Fruit fly (Drosophila melanogaster) whole organism, embryonic: ENCODE results near the gene pck.

ENCODE experiments used
- Ada2b ChIP-seq: fragments of 200-800 bp; sonication (Bioruptor generic); IDR thresholded peaks from 2 replicates; pipeline ENCODE4 v1.3.6; 2022; ENCODE audit warnings: missing biosample characterization, missing genetic modification characterization
- Adf1 ChIP-seq: fragments of 200-800 bp; sonication (Bioruptor generic); IDR thresholded peaks from 2 replicates; pipeline ENCODE4 v1.3.6; 2022; ENCODE audit warnings: missing biosample characterization, missing genetic modification characterization
- CG10654 ChIP-seq: fragments of 200-800 bp; sonication (Bioruptor generic); optimal IDR thresholded peaks from 2 replicates; lab custom pipeline; 2016; ENCODE audit warnings: missing biosample characterization, missing genetic modification characterization
- CG10959 ChIP-seq: fragments of 200-800 bp; sonication (Bioruptor generic); IDR thresholded peaks from 2 replicates; pipeline ENCODE4 v1.3.6; 2022; ENCODE audit warnings: missing biosample characterization, missing genetic modification characterization
- CG12155 ChIP-seq: fragments of 200-800 bp; sonication (Bioruptor generic); optimal IDR thresholded peaks from 3 replicates; lab custom pipeline; 2016; ENCODE audit warnings: missing biosample characterization, missing genetic modification characterization
- CG12744 ChIP-seq: fragments of 200-800 bp; sonication (Bioruptor generic); optimal IDR thresholded peaks from 2 replicates; lab custom pipeline; 2016; ENCODE audit warnings: missing biosample characterization, missing genetic modification characterization
- CG17359 ChIP-seq: fragments of 200-800 bp; sonication (Bioruptor generic); optimal IDR thresholded peaks from 3 replicates; lab custom pipeline; 2018; ENCODE audit warnings: missing biosample characterization, mild to moderate bottlenecking, missing genetic modification characterization, moderate library complexity
- CG17361 ChIP-seq: fragments of 200-800 bp; sonication (Bioruptor generic); IDR thresholded peaks from 3 replicates; pipeline ENCODE4 v1.3.6; 2022; ENCODE audit warnings: missing biosample characterization, missing genetic modification characterization
- CG17802 ChIP-seq: fragments of 200-800 bp; sonication (Bioruptor generic); optimal IDR thresholded peaks from 2 replicates; lab custom pipeline; 2018; ENCODE audit warnings: missing biosample characterization, mild to moderate bottlenecking, missing genetic modification characterization, moderate library complexity
- CG1832 ChIP-seq: fragments of 200-800 bp; sonication (Bioruptor generic); optimal IDR thresholded peaks from 2 replicates; lab custom pipeline; 2017; ENCODE audit warnings: missing biosample characterization, mild to moderate bottlenecking, missing genetic modification characterization, inconsistent platforms
- CG4854 ChIP-seq: fragments of 200-800 bp; sonication (Bioruptor generic); optimal IDR thresholded peaks from 2 replicates; lab custom pipeline; 2016; ENCODE audit warnings: missing biosample characterization, missing genetic modification characterization, inconsistent platforms
- CG7928 ChIP-seq: fragments of 200-800 bp; sonication (Bioruptor generic); optimal IDR thresholded peaks from 2 replicates; lab custom pipeline; 2017; ENCODE audit warnings: missing biosample characterization, mild to moderate bottlenecking, missing genetic modification characterization
- CG7963 ChIP-seq: fragments of 200-800 bp; sonication (Bioruptor generic); IDR thresholded peaks from 3 replicates; pipeline ENCODE4 v1.3.6; 2022; ENCODE audit warnings: missing biosample characterization, missing genetic modification characterization; ENCODE audit not compliant: partially characterized antibody
- CG8089 ChIP-seq: fragments of 200-800 bp; sonication (Bioruptor generic); optimal IDR thresholded peaks from 3 replicates; lab custom pipeline; 2016; ENCODE audit warnings: missing biosample characterization, missing genetic modification characterization
- CG9932 ChIP-seq: fragments of 200-800 bp; sonication (Bioruptor generic); IDR thresholded peaks from 2 replicates; pipeline ENCODE4 v1.3.6; 2022; ENCODE audit warnings: missing biosample characterization, missing genetic modification characterization
- CrebB ChIP-seq: fragments of 200-800 bp; sonication (Bioruptor generic); optimal IDR thresholded peaks from 3 replicates; lab custom pipeline; 2018; ENCODE audit warnings: missing biosample characterization, mild to moderate bottlenecking, missing genetic modification characterization
- Dad ChIP-seq: fragments of 200-800 bp; sonication (Bioruptor generic); optimal IDR thresholded peaks from 3 replicates; lab custom pipeline; 2016; ENCODE audit warnings: missing biosample characterization, missing genetic modification characterization
- Dll ChIP-seq: fragments of 200-800 bp; sonication (Bioruptor generic); IDR thresholded peaks from 4 replicates; pipeline ENCODE4 v1.3.6; 2022; ENCODE audit warnings: missing biosample characterization, missing genetic modification characterization; ENCODE audit not compliant: partially characterized antibody
- Mad ChIP-seq: fragments of 200-800 bp; sonication (Bioruptor generic); optimal IDR thresholded peaks from 2 replicates; lab custom pipeline; 2016; ENCODE audit warnings: missing biosample characterization, missing genetic modification characterization
- NFAT ChIP-seq: fragments of 200-800 bp; sonication (Bioruptor generic); IDR thresholded peaks from 2 replicates; pipeline ENCODE4 v1.3.6; 2022; ENCODE audit warnings: missing biosample characterization, missing genetic modification characterization
- Neu2 ChIP-seq: fragments of 200-800 bp; sonication (Bioruptor generic); optimal IDR thresholded peaks from 3 replicates; lab custom pipeline; 2016; ENCODE audit warnings: missing biosample characterization, missing genetic modification characterization, borderline replicate concordance
- NfI ChIP-seq: fragments of 200-800 bp; sonication (Bioruptor generic); optimal IDR thresholded peaks from 3 replicates; lab custom pipeline; 2018; ENCODE audit warnings: missing biosample characterization, mild to moderate bottlenecking, missing genetic modification characterization, moderate library complexity
- Oaz ChIP-seq: fragments of 200-800 bp; sonication (Bioruptor generic); IDR thresholded peaks from 2 replicates; pipeline ENCODE4 v1.3.6; 2022; ENCODE audit warnings: missing biosample characterization, missing genetic modification characterization
- Oli ChIP-seq: fragments of 200-800 bp; sonication (Bioruptor generic); optimal IDR thresholded peaks from 2 replicates; lab custom pipeline; 2018; ENCODE audit warnings: missing biosample characterization, mild to moderate bottlenecking, missing genetic modification characterization, moderate library complexity
- Side ChIP-seq: fragments of 200-800 bp; sonication (Bioruptor generic); optimal IDR thresholded peaks from 2 replicates; lab custom pipeline; 2016; ENCODE audit warnings: missing biosample characterization, missing genetic modification characterization
- Sox102F ChIP-seq: fragments of 200-800 bp; sonication (Bioruptor generic); optimal IDR thresholded peaks from 2 replicates; lab custom pipeline; 2018; ENCODE audit warnings: missing biosample characterization, mild to moderate bottlenecking, missing genetic modification characterization, moderate library complexity
- ab ChIP-seq: fragments of 200-800 bp; sonication (Bioruptor generic); optimal IDR thresholded peaks from 2 replicates; lab custom pipeline; 2016; ENCODE audit warnings: missing biosample characterization, missing genetic modification characterization
- ase ChIP-seq: fragments of 200-800 bp; sonication (Bioruptor generic); IDR thresholded peaks from 3 replicates; pipeline ENCODE4 v1.3.6; 2022; ENCODE audit warnings: missing biosample characterization, missing genetic modification characterization
- bbx ChIP-seq: fragments of 200-800 bp; sonication (Bioruptor generic); IDR thresholded peaks from 2 replicates; pipeline ENCODE4 v1.3.6; 2022; ENCODE audit warnings: missing biosample characterization, missing genetic modification characterization; ENCODE audit not compliant: partially characterized antibody
- cad ChIP-seq: fragments of >200 bp; optimal IDR thresholded peaks from 2 replicates; lab custom pipeline; 2017; ENCODE audit warnings: missing biosample characterization, missing genetic modification characterization
- chinmo ChIP-seq: fragments of 200-800 bp; sonication (Bioruptor generic); IDR thresholded peaks from 4 replicates; pipeline ENCODE4 v1.3.6; 2022; ENCODE audit warnings: missing biosample characterization, missing genetic modification characterization; ENCODE audit not compliant: partially characterized antibody
- corto ChIP-seq: fragments of 200-800 bp; sonication (Bioruptor generic); optimal IDR thresholded peaks from 2 replicates; lab custom pipeline; 2016; ENCODE audit warnings: missing biosample characterization, mild to moderate bottlenecking, missing genetic modification characterization, moderate library complexity
- dan ChIP-seq: fragments of 200-800 bp; sonication (Bioruptor generic); IDR thresholded peaks from 2 replicates; pipeline ENCODE4 v1.3.6; 2022; ENCODE audit warnings: missing biosample characterization, missing genetic modification characterization
- dati ChIP-seq: fragments of 200-800 bp; sonication (Bioruptor generic); IDR thresholded peaks from 2 replicates; pipeline ENCODE4 v1.3.6; 2022; ENCODE audit warnings: missing biosample characterization, missing genetic modification characterization
- ewg ChIP-seq: fragments of 200-800 bp; sonication (Bioruptor generic); optimal IDR thresholded peaks from 3 replicates; lab custom pipeline; 2017; ENCODE audit warnings: mild to moderate bottlenecking, missing biosample characterization, missing genetic modification reagents, missing genetic modification characterization
- gsb ChIP-seq: fragments of 200-800 bp; sonication (Bioruptor generic); IDR thresholded peaks from 2 replicates; pipeline ENCODE4 v1.3.6; 2022; ENCODE audit warnings: missing biosample characterization, missing genetic modification characterization
- gsb-n ChIP-seq: fragments of 200-800 bp; sonication (Bioruptor generic); optimal IDR thresholded peaks from 3 replicates; lab custom pipeline; 2018; ENCODE audit warnings: missing biosample characterization, mild to moderate bottlenecking, missing genetic modification characterization
- h ChIP-seq: fragments of >200 bp; optimal IDR thresholded peaks from 2 replicates; lab custom pipeline; 2017
- hkb ChIP-seq, 2 experiments: fragments of 200-800 bp in 1 of 2; fragments of >200 bp in 1 of 2; sonication (Bioruptor generic) in 1 of 2; IDR thresholded peaks in 1 of 2; optimal IDR thresholded peaks in 1 of 2; 2 replicates each; pipeline versions ENCODE4 v1.3.6 to Lab custom; 2017 to 2022; ENCODE audit warnings: missing biosample characterization in 1 of 2, missing genetic modification characterization in 1 of 2
- inv ChIP-seq: fragments of 200-800 bp; sonication (Bioruptor generic); IDR thresholded peaks from 2 replicates; pipeline ENCODE4 v1.3.6; 2022; ENCODE audit warnings: missing biosample characterization, missing genetic modification characterization; ENCODE audit not compliant: partially characterized antibody
- jigr1 ChIP-seq: fragments of 200-800 bp; sonication (Bioruptor generic); IDR thresholded peaks from 3 replicates; pipeline ENCODE4 v1.3.6; 2022; ENCODE audit warnings: missing biosample characterization, missing genetic modification characterization
- lbe ChIP-seq: fragments of 200-800 bp; sonication (Bioruptor generic); optimal IDR thresholded peaks from 2 replicates; lab custom pipeline; 2016; ENCODE audit warnings: missing biosample characterization, mild to moderate bottlenecking, missing genetic modification characterization
- pzg ChIP-seq: fragments of 200-800 bp; sonication (Bioruptor generic); optimal IDR thresholded peaks from 3 replicates; lab custom pipeline; 2018; ENCODE audit warnings: missing biosample characterization, mild to moderate bottlenecking, missing genetic modification characterization, moderate library complexity
- sens-2 ChIP-seq: fragments of 200-800 bp; sonication (Bioruptor generic); IDR thresholded peaks from 2 replicates; pipeline ENCODE4 v1.3.6; 2022; ENCODE audit warnings: missing biosample characterization, missing genetic modification characterization
- slbo ChIP-seq: fragments of 200-800 bp; sonication (Bioruptor generic); IDR thresholded peaks from 2 replicates; pipeline ENCODE4 v1.3.6; 2022; ENCODE audit warnings: missing biosample characterization, missing genetic modification characterization
- sr ChIP-seq: fragments of 200-800 bp; sonication (Bioruptor generic); IDR thresholded peaks from 3 replicates; pipeline ENCODE4 v1.3.6; 2022; ENCODE audit warnings: missing biosample characterization, missing genetic modification characterization
- toy ChIP-seq: fragments of 200-800 bp; sonication (Bioruptor generic); IDR thresholded peaks from 2 replicates; pipeline ENCODE4 v1.3.6; 2022; ENCODE audit warnings: missing biosample characterization, missing genetic modification characterization
- twi ChIP-seq: fragments of 200-800 bp; optimal IDR thresholded peaks from 2 replicates; lab custom pipeline; 2019; ENCODE audit warnings: missing biosample characterization, mild to moderate bottlenecking, missing genetic modification characterization, moderate library complexity
- wek ChIP-seq: fragments of 200-800 bp; sonication (Bioruptor generic); optimal IDR thresholded peaks from 3 replicates; lab custom pipeline; 2018; ENCODE audit warnings: missing biosample characterization, mild to moderate bottlenecking, missing genetic modification characterization, moderate library complexity

pck gene

dm6 chrX:1470562-1470961 is at the start of gene pck (continued):
- TF ChIP-seq NfI (GFP tag; lab: Kevin White, UChicago) (peak; percentile 35), CG4854 (GFP tag; lab: Kevin White, UChicago) (peak; percentile 26), Dll (GFP tag; lab: Robert Waterston, UW) (peak; percentile 60; the same call in 2 of the 4 replicates), Sox102F (GFP tag; lab: Kevin White, UChicago) (peak; percentile 67), slbo (GFP tag; lab: Robert Waterston, UW) (peak; percentile 70), twi (tag; lab: Kevin White, UChicago) (no peak), CG17802 (peak; percentile 41), dati (GFP tag; lab: Robert Waterston, UW) (0 out of 2 replicates have a peak, but pooled peaks have one; percentile 20), CG7928 (GFP tag; lab: Kevin White, UChicago) (peak; percentile 8), CG12744 (GFP tag; lab: Kevin White, UChicago) (peak; percentile 67), CG17359 (peak; percentile 52), Side (GFP tag; lab: Kevin White, UChicago) (peak; percentile 77), jigr1 (no peak), lbe (GFP tag; lab: Kevin White, UChicago) (peak; percentile 55), CG10654 (peak; percentile 38), chinmo (GFP tag; lab: Robert Waterston, UW) (0 out of 4 replicates have a peak, but pooled peaks have one; percentile 48), CG9932 (GFP tag; lab: Robert Waterston, UW) (peak; percentile 62), CG17361 (GFP tag; lab: Robert Waterston, UW) (peak; percentile 48; the same call in 1 of the 3 replicates), cad (GFP tag; lab: Kevin White, UChicago) (no peak), sr (GFP tag; lab: Robert Waterston, UW) (no peak; the same call in 2 of the 3 replicates), CG1832 (no peak), CG7963 (GFP tag; lab: Robert Waterston, UW) (0 out of 3 replicates have a peak, but pooled peaks have one; percentile 40), Mad (GFP tag; lab: Kevin White, UChicago) (peak; percentile 38), Ada2b (GFP tag; lab: Robert Waterston, UW) (peak; percentile 43; the same call in 1 of the 2 replicates), hkb (optimal IDR thresholded peaks at IDR 0.05; lab: Kevin White, UChicago) (peak; percentile 19), hkb (GFP tag; IDR thresholded peaks at IDR 0.05; lab: Robert Waterston, UW) (peak; percentile 79), bbx (GFP tag; lab: Robert Waterston, UW) (no peak), NFAT (peak; percentile 59), ab (peak; percentile 44), Oli (tag; lab: Kevin White, UChicago) (no peak), ase (peak; percentile 60; the same call in 2 of the 3 replicates), inv (GFP tag; lab: Robert Waterston, UW) (0 out of 2 replicates have a peak, but pooled peaks have one; percentile 25), Adf1 (GFP tag; lab: Robert Waterston, UW) (peak; percentile 31; the same call in 1 of the 2 replicates), gsb (GFP tag; lab: Robert Waterston, UW) (no peak), Neu2 (peak; percentile 1), sens-2 (GFP tag; lab: Robert Waterston, UW) (no peak), Dad (peak; percentile 62), CG10959 (GFP tag; lab: Robert Waterston, UW) (peak; percentile 62), CG8089 (GFP tag; lab: Kevin White, UChicago) (no peak), corto (no peak), Oaz (GFP tag; lab: Robert Waterston, UW) (no peak), dan (no peak), h (lab: Kevin White, UChicago) (no peak), ewg (peak; percentile 36), toy (GFP tag; lab: Robert Waterston, UW) (no peak), pzg (GFP tag; lab: Kevin White, UChicago) (peak; percentile 58), gsb-n (tag; lab: Kevin White, UChicago) (no peak), CrebB (no peak), wek (GFP tag; lab: Kevin White, UChicago) (peak; percentile 18), CG12155 (GFP tag; lab: Kevin White, UChicago) (peak; percentile 69)
